1 worm cellular context compared by ENCODE assay signal in the genomic region with DNA sequence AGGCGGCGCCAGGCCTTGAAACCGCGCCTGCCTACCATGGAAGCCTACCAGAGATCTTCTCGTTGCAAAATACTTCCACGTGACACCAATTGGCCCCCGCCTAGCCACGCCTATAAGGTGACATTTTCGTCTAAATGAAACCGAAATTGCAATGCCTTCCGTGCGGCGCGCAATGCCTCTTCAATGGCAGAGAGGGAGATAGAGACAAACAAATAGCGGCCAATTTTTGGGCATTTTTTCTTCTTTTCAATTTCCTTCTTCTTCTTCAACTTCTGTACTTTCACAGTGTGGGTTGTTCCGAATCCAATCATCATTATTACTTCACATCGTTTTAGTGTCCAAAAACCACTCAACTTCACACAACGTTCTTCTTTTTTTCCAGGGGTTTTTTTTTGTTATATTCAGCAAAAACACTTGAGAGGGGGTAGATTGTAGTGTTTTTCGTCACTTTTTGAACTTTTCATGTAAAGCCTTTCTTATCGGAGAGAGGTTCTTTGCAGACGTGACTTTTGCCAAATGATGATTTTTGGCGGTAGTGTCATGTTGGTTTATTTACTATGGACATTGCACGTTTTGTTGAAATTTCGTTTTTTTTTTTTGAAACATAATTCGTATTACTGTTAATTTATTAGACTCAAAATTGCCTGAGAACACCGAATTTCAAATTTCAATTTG.
TF ChIP-seq lines count a peak whose summit lies in the region.

No protein-coding gene starts in this region.

TF ChIP-seq in whole organism, L1 larva, 84 proteins besides CTCF, POLR2A, EP300 and RAD21 (continued from another document):
- TF ChIP-seq ama-1 (optimal IDR thresholded peaks at IDR 0.05; lab: Kevin White, UChicago) = no peak
- peak; percentile 34 for TF ChIP-seq mep-1 (tag; optimal IDR thresholded peaks at IDR 0.05; lab: Kevin White, UChicago)
- no peak for TF ChIP-seq efl-3 (GFP tag; optimal IDR thresholded peaks at IDR 0.05; lab: Kevin White, UChicago)
- TF ChIP-seq elt-2 (tag; optimal IDR thresholded peaks at IDR 0.05; lab: Kevin White, UChicago) = no peak
- no peak for TF ChIP-seq C16A3.4 (tag; optimal IDR thresholded peaks at IDR 0.05; lab: Kevin White, UChicago)
- TF ChIP-seq ztf-11 (tag; optimal IDR thresholded peaks at IDR 0.05; lab: Kevin White, UChicago) = no peak
- TF ChIP-seq hlh-4 (tag; optimal IDR thresholded peaks at IDR 0.05; lab: Kevin White, UChicago) = no peak
- no peak for TF ChIP-seq lin-15B (tag; optimal IDR thresholded peaks at IDR 0.05; lab: Kevin White, UChicago)
- TF ChIP-seq ceh-63 (GFP tag; optimal IDR thresholded peaks at IDR 0.05; lab: Kevin White, UChicago) = no peak
- TF ChIP-seq nhr-84 (tag; optimal IDR thresholded peaks at IDR 0.05; lab: Kevin White, UChicago) = no peak
- no peak for TF ChIP-seq fkh-4 (tag; optimal IDR thresholded peaks at IDR 0.05; lab: Kevin White, UChicago; ENCODE audit: borderline replicate concordance)
- TF ChIP-seq blmp-1 (tag; optimal IDR thresholded peaks at IDR 0.05; lab: Kevin White, UChicago) = peak; percentile 85
- no peak for TF ChIP-seq lir-3 (tag; optimal IDR thresholded peaks at IDR 0.05; lab: Kevin White, UChicago; ENCODE audit: poor library complexity)
- TF ChIP-seq fkh-10 (GFP tag; optimal IDR thresholded peaks at IDR 0.05; lab: Kevin White, UChicago) = no peak
- no peak for TF ChIP-seq unc-98 (GFP tag; IDR thresholded peaks at IDR 0.05; lab: Robert Waterston, UW)
- TF ChIP-seq zip-4 (GFP tag; optimal IDR thresholded peaks at IDR 0.05; lab: Kevin White, UChicago) = no peak
- TF ChIP-seq sox-4 (tag; optimal IDR thresholded peaks at IDR 0.05; lab: Kevin White, UChicago) = no peak
- no peak for TF ChIP-seq jun-1 (tag; optimal IDR thresholded peaks at IDR 0.05; lab: Kevin White, UChicago)
- peak; percentile 22 for TF ChIP-seq nhr-20 (tag; optimal IDR thresholded peaks at IDR 0.05; lab: Kevin White, UChicago)
- no peak for TF ChIP-seq unc-130 (tag; optimal IDR thresholded peaks at IDR 0.05; lab: Kevin White, UChicago)
- no peak for TF ChIP-seq ceh-8 (GFP tag; optimal IDR thresholded peaks at IDR 0.05; lab: Kevin White, UChicago)
- TF ChIP-seq aly-2 (tag; optimal IDR thresholded peaks at IDR 0.05; lab: Kevin White, UChicago) = no peak
- TF ChIP-seq snu-23 (GFP tag; optimal IDR thresholded peaks at IDR 0.05; lab: Kevin White, UChicago) = peak; percentile 23
- no peak for TF ChIP-seq zag-1 (tag; optimal IDR thresholded peaks at IDR 0.05; lab: Kevin White, UChicago)
- TF ChIP-seq nhr-90 (tag; optimal IDR thresholded peaks at IDR 0.05; lab: Kevin White, UChicago; ENCODE audit: poor library complexity) = peak; percentile 20
- no peak for TF ChIP-seq nhr-11 (tag; optimal IDR thresholded peaks at IDR 0.05; lab: Kevin White, UChicago)
- TF ChIP-seq pqm-1 (tag; optimal IDR thresholded peaks at IDR 0.05; lab: Kevin White, UChicago) = no peak
- TF ChIP-seq ztf-4 (tag; optimal IDR thresholded peaks at IDR 0.05; lab: Kevin White, UChicago) = no peak
- TF ChIP-seq mdl-1 (tag; optimal IDR thresholded peaks at IDR 0.05; lab: Kevin White, UChicago) = no peak
- TF ChIP-seq hlh-17 (GFP tag; optimal IDR thresholded peaks at IDR 0.05; lab: Kevin White, UChicago; ENCODE audit: borderline replicate concordance) = no peak
- no peak for TF ChIP-seq lin-14 (GFP tag; optimal IDR thresholded peaks at IDR 0.05; lab: Kevin White, UChicago)
